Fruit fly (Drosophila melanogaster): ENCODE results near the gene Rbp1.

Gene Rbp1

DNA sequence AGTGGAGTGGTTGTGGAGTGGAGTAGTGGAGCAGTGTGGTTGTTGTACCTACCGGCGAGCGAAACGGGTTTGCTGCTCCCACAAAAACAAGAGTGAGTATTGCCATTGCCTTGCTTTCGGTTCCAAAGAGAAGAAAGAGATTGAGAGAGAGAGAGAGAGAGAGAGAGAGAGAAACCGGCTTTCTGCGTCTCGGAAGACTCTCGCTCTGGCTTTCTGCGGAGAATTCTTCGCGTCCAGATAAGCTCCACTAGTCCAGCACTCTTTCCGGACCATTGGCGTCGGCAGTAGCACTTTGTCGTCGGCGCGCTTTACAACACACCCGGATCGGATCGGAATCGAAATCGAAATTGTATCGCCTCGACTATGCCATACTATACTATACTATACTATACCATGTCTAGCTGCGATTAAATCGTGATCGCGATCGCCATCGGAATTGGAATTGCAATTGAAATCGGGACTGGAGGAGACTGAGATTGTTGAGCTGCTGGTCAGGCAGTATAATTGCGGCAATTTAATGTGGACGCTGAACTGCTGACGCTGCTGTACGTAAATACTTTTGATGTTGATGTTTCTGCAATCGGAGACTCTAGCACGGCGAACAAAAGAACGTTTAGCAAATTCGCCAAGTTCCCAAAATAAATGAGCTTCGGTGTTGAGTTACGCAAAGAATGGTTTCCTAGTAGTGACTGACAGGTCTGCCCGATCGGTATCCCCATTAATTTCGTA lies 42.8 kb downstream of the Rbp1 start, which contains the start of gene Cad86C:
Gene Cad86C (plus strand): TSS at position 284 of the 729 bp plus-strand sequence.
- TF ChIP-seq oc (tag; optimal IDR thresholded peaks at IDR 0.05) (peak; percentile 3), HLH4C (GFP tag; IDR thresholded peaks at IDR 0.05; ENCODE audit: partially characterized antibody) (peak; percentile 75), Med (GFP tag) (peak; percentile 43), CG14050 (GFP tag; IDR thresholded peaks at IDR 0.05) (no peak), CG6791 (GFP tag; IDR thresholded peaks at IDR 0.05; ENCODE audit: partially characterized antibody) (peak; percentile 63; the same call in 2 of the 3 replicates), hbn (GFP tag; IDR thresholded peaks at IDR 0.05; ENCODE audit: partially characterized antibody) (peak; percentile 52), sob (GFP tag; IDR thresholded peaks at IDR 0.05) (peak; percentile 25; the same call in 1 of the 2 replicates), Ets65A (GFP tag) (peak; percentile 13), sim (GFP tag; IDR thresholded peaks at IDR 0.05) (peak; percentile 11; the same call in 1 of the 2 replicates), mirr (GFP tag; optimal IDR thresholded peaks at IDR 0.05) (peak; percentile 15), Trl (optimal IDR thresholded peaks at IDR 0.05) (peak; percentile 95 to 96), Trl (GFP tag; optimal IDR thresholded peaks at IDR 0.05) (no peak), CG4360 (GFP tag; IDR thresholded peaks at IDR 0.05) (peak; percentile 93), vvl (GFP tag; IDR thresholded peaks at IDR 0.05) (peak; percentile 49; the same call in 1 of the 2 replicates), CG5180 (GFP tag; optimal IDR thresholded peaks at IDR 0.05) (peak; percentile 43), Bteb2 (GFP tag; optimal IDR thresholded peaks at IDR 0.05) (no peak), bsh (GFP tag; optimal IDR thresholded peaks at IDR 0.05) (peak in 1 of 2 experiments; percentile 43), CG1529 (GFP tag; optimal IDR thresholded peaks at IDR 0.05) (no peak), CG17612 (GFP tag; IDR thresholded peaks at IDR 0.05) (no peak), sens (GFP tag) (peak; percentile 64), so (GFP tag; IDR thresholded peaks at IDR 0.05) (peak; percentile 21; the same call in 1 of the 3 replicates), Deaf1 (tag; optimal IDR thresholded peaks at IDR 0.05) (peak; percentile 31), CG7556 (GFP tag; optimal IDR thresholded peaks at IDR 0.05) (no peak), D19B (GFP tag; optimal IDR thresholded peaks at IDR 0.05) (peak; percentile 51), CG17385 (GFP tag; optimal IDR thresholded peaks at IDR 0.05) (peak; percentile 12), Dbx (GFP tag; IDR thresholded peaks at IDR 0.05) (0 out of 3 replicates have a peak, but pooled peaks have one; percentile 21), CG11695 (GFP tag; IDR thresholded peaks at IDR 0.05) (peak; percentile 38; the same call in 1 of the 3 replicates), H15 (GFP tag; IDR thresholded peaks at IDR 0.05) (no peak), CG13287 (GFP tag; IDR thresholded peaks at IDR 0.05; ENCODE audit: partially characterized antibody) (peak; percentile 61), pan (optimal IDR thresholded peaks at IDR 0.05) (no peak), pan (GFP tag; optimal IDR thresholded peaks at IDR 0.05 in 1 of 2, IDR thresholded peaks at IDR 0.05 in 1 of 2) (peak in 1 of 2 experiments; percentile 19), CG32772 (GFP tag; IDR thresholded peaks at IDR 0.05) (no peak), CG13296 (GFP tag; optimal IDR thresholded peaks at IDR 0.05) (no peak), CG7839 (tag; optimal IDR thresholded peaks at IDR 0.05) (no peak), CG13624 (GFP tag; optimal IDR thresholded peaks at IDR 0.05) (peak; percentile 10), CG7963 (GFP tag; IDR thresholded peaks at IDR 0.05; ENCODE audit: partially characterized antibody) (0 out of 3 replicates have a peak, but pooled peaks have one; percentile 40), Xrp1 (GFP tag; IDR thresholded peaks at IDR 0.05) (peak; percentile 6; the same call in 1 of the 2 replicates), Side (GFP tag; optimal IDR thresholded peaks at IDR 0.05) (no peak), CG6765 (GFP tag; optimal IDR thresholded peaks at IDR 0.05) (peak; percentile 2), CG9932 (GFP tag; IDR thresholded peaks at IDR 0.05) (0 out of 2 replicates have a peak, but pooled peaks have one; percentile 42), CG6854 (GFP tag; optimal IDR thresholded peaks at IDR 0.05) (peak; percentile 5), ato (GFP tag; IDR thresholded peaks at IDR 0.05; ENCODE audit: partially characterized antibody) (peak; percentile 45; the same call in 1 of the 2 replicates), CG12942 (GFP tag; optimal IDR thresholded peaks at IDR 0.05) (no peak), CG15479 (GFP tag; optimal IDR thresholded peaks at IDR 0.05) (no peak), kni (GFP tag; optimal IDR thresholded peaks at IDR 0.05) (peak; percentile 63), lbe (GFP tag; optimal IDR thresholded peaks at IDR 0.05) (peak; percentile 72), Bgb (GFP tag; IDR thresholded peaks at IDR 0.05; ENCODE audit: partially characterized antibody) (peak; percentile 69), CG12769 (tag; optimal IDR thresholded peaks at IDR 0.05) (peak; percentile 91), CG3163 (GFP tag; optimal IDR thresholded peaks at IDR 0.05) (peak; percentile 23)
